Fruit fly (Drosophila melanogaster) whole organism, embryonic: Measurements from ENCODE around the gene CG31997.

Experiments
- CG1792 ChIP-seq: fragments of 200-800 bp; sonication (Bioruptor generic); optimal IDR thresholded peaks from 2 replicates; lab custom pipeline; 2016; ENCODE audit warnings: missing biosample characterization, missing genetic modification characterization
- CG18619 ChIP-seq: fragments of 200-800 bp; sonication (Bioruptor generic); optimal IDR thresholded peaks from 3 replicates; lab custom pipeline; 2017; ENCODE audit warnings: missing biosample characterization, mild to moderate bottlenecking, missing genetic modification characterization
- CG2129 ChIP-seq: fragments of 200-800 bp; sonication (Bioruptor generic); IDR thresholded peaks from 2 replicates; pipeline ENCODE4 v1.3.6; 2022; ENCODE audit warnings: missing biosample characterization, missing genetic modification characterization; ENCODE audit not compliant: partially characterized antibody
- CG9817 ChIP-seq: fragments of 200-800 bp; sonication (Bioruptor generic); optimal IDR thresholded peaks from 2 replicates; lab custom pipeline; 2018; ENCODE audit warnings: missing biosample characterization, mild to moderate bottlenecking, missing genetic modification characterization, moderate library complexity
- E2f2 ChIP-seq: fragments of 200-800 bp; sonication (Bioruptor generic); IDR thresholded peaks from 2 replicates; pipeline ENCODE4 v1.3.6; 2022; ENCODE audit warnings: missing biosample characterization, missing genetic modification characterization
- Hsf ChIP-seq: fragments of 200-800 bp; sonication (Bioruptor generic); optimal IDR thresholded peaks from 3 replicates; lab custom pipeline; 2016; ENCODE audit warnings: missing biosample characterization, missing genetic modification characterization
- Myb ChIP-seq: fragments of 200-800 bp; sonication (Bioruptor generic); optimal IDR thresholded peaks from 2 replicates; lab custom pipeline; 2016; ENCODE audit warnings: missing biosample characterization, missing genetic modification characterization
- en ChIP-seq: fragments of 200-800 bp; sonication (Bioruptor generic); optimal IDR thresholded peaks from 2 replicates; lab custom pipeline; 2016; ENCODE audit warnings: missing biosample characterization, missing genetic modification characterization
- stwl ChIP-seq: fragments of 200-800 bp; sonication (Bioruptor generic); optimal IDR thresholded peaks from 3 replicates; lab custom pipeline; 2018; ENCODE audit warnings: missing biosample characterization, mild to moderate bottlenecking, missing genetic modification characterization, moderate library complexity
- tap ChIP-seq: fragments of 200-800 bp; optimal IDR thresholded peaks from 3 replicates; lab custom pipeline; 2019; ENCODE audit warnings: missing biosample characterization, mild to moderate bottlenecking, missing genetic modification characterization, moderate library complexity
- usp ChIP-seq: fragments of >200 bp; optimal IDR thresholded peaks from 2 replicates; lab custom pipeline; 2017; ENCODE audit warnings: missing biosample characterization, missing genetic modification characterization

DNA sequence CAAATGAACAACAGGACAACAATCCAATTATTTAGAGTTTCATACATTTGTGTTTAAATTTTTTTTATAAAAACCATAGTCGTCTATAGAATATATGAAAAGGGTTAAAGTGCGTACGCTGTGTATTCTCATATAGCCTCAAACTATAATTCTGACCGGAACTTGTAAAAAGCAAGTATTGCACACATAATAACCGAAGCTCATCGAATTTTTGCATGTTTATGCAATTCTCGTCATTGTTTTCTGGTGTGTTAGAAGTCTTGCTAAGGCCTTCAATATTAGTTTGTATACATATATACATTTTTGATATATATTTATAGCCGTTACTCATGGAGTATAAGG, 24.0 kb upstream of the CG31997 start:
- no peak for TF ChIP-seq Myb (GFP tag; lab: Kevin White, UChicago)
- no peak for TF ChIP-seq Hsf (GFP tag; lab: Kevin White, UChicago)
- no peak for TF ChIP-seq en
- no peak for TF ChIP-seq tap (tag; lab: Kevin White, UChicago)
- TF ChIP-seq usp (GFP tag; lab: Kevin White, UChicago): no peak
- no peak for TF ChIP-seq CG9817 (tag; lab: Kevin White, UChicago)
- no peak for TF ChIP-seq stwl
- no peak for TF ChIP-seq CG2129 (GFP tag; lab: Robert Waterston, UW)
- no peak for TF ChIP-seq CG1792 (GFP tag; lab: Kevin White, UChicago)
- TF ChIP-seq CG18619 (GFP tag; lab: Kevin White, UChicago): no peak
- no peak for TF ChIP-seq E2f2 (GFP tag; lab: Robert Waterston, UW)
